Fruit fly (Drosophila melanogaster): ENCODE measurements around the gene RhoGEF3.

RhoGEF3 gene

dm6 chr3L:262724-263177 lies 14.5 kb upstream of the RhoGEF3 start (continued):
- peak; percentile 2 for TF ChIP-seq Myb (GFP tag; optimal IDR thresholded peaks at IDR 0.05)
- no peak for TF ChIP-seq CG11504 (tag; optimal IDR thresholded peaks at IDR 0.05)
- no peak for TF ChIP-seq slp2 (GFP tag; optimal IDR thresholded peaks at IDR 0.05)
- TF ChIP-seq sens (GFP tag): peak; percentile 80
- no peak for TF ChIP-seq danr (GFP tag; IDR thresholded peaks at IDR 0.05)
- TF ChIP-seq nau (GFP tag; optimal IDR thresholded peaks at IDR 0.05): no peak
- TF ChIP-seq cato (GFP tag; optimal IDR thresholded peaks at IDR 0.05; ENCODE audit: borderline replicate concordance): no peak
- TF ChIP-seq CG11093 (GFP tag; IDR thresholded peaks at IDR 0.05): no peak
- peak; percentile 78 for TF ChIP-seq CG16813 (GFP tag; IDR thresholded peaks at IDR 0.05; ENCODE audit: partially characterized antibody)
- no peak for TF ChIP-seq CG4360 (GFP tag; IDR thresholded peaks at IDR 0.05)
- TF ChIP-seq ranshi (GFP tag; IDR thresholded peaks at IDR 0.05): no peak
- no peak for TF ChIP-seq CG8765 (GFP tag; IDR thresholded peaks at IDR 0.05)
- no peak for TF ChIP-seq Ada2b (GFP tag; IDR thresholded peaks at IDR 0.05)
- peak; percentile 43 for TF ChIP-seq Nf-YC (tag; optimal IDR thresholded peaks at IDR 0.05)
- TF ChIP-seq gt (GFP tag; IDR thresholded peaks at IDR 0.05): no peak
- TF ChIP-seq ro (GFP tag; IDR thresholded peaks at IDR 0.05): no peak
- TF ChIP-seq GATAe (GFP tag; conservative IDR thresholded peaks at IDR 0.05): no peak
- no peak for TF ChIP-seq CG2712 (tag; optimal IDR thresholded peaks at IDR 0.05)
- peak; percentile 78; the same call in 1 of the 2 replicates for TF ChIP-seq CG42726 (GFP tag; IDR thresholded peaks at IDR 0.05; ENCODE audit: partially characterized antibody)
- TF ChIP-seq Fer3 (tag; optimal IDR thresholded peaks at IDR 0.05): no peak
- peak; percentile 13 for TF ChIP-seq B-H2 (GFP tag; optimal IDR thresholded peaks at IDR 0.05)
- TF ChIP-seq tap (tag; optimal IDR thresholded peaks at IDR 0.05): no peak
- no peak for TF ChIP-seq CG43689 (GFP tag; IDR thresholded peaks at IDR 0.05)
- TF ChIP-seq CG11723 (GFP tag; optimal IDR thresholded peaks at IDR 0.05): no peak
- no peak for TF ChIP-seq usp (GFP tag; optimal IDR thresholded peaks at IDR 0.05)
- 0 out of 3 replicates have a peak, but pooled peaks have one; percentile 51 for TF ChIP-seq CG2199 (GFP tag; IDR thresholded peaks at IDR 0.05)
- no peak for TF ChIP-seq ham (GFP tag; IDR thresholded peaks at IDR 0.05)
- TF ChIP-seq CoRest (tag; optimal IDR thresholded peaks at IDR 0.05): no peak
- no peak for TF ChIP-seq fd102C (GFP tag; optimal IDR thresholded peaks at IDR 0.05)
- TF ChIP-seq seq (GFP tag; IDR thresholded peaks at IDR 0.05): no peak
- no peak for TF ChIP-seq CG7786 (GFP tag; optimal IDR thresholded peaks at IDR 0.05)
- no peak for TF ChIP-seq NFAT (GFP tag; IDR thresholded peaks at IDR 0.05)
- no peak for TF ChIP-seq CG17385 (GFP tag; optimal IDR thresholded peaks at IDR 0.05)
- TF ChIP-seq CG10462 (GFP tag; optimal IDR thresholded peaks at IDR 0.05): no peak
- no peak for TF ChIP-seq CG6813 (GFP tag; optimal IDR thresholded peaks at IDR 0.05)
- no peak for TF ChIP-seq fu2 (GFP tag; optimal IDR thresholded peaks at IDR 0.05)
- TF ChIP-seq amos (GFP tag; IDR thresholded peaks at IDR 0.05; ENCODE audit: partially characterized antibody): peak; percentile 89
- TF ChIP-seq CG12236 (GFP tag; optimal IDR thresholded peaks at IDR 0.05): no peak
- peak; percentile 19; the same call in 1 of the 2 replicates for TF ChIP-seq onecut (GFP tag; IDR thresholded peaks at IDR 0.05)
- TF ChIP-seq eve (GFP tag; optimal IDR thresholded peaks at IDR 0.05): no peak
- no peak for TF ChIP-seq CG6272 (GFP tag; IDR thresholded peaks at IDR 0.05)
- TF ChIP-seq Ssrp (tag; optimal IDR thresholded peaks at IDR 0.05): no peak
- TF ChIP-seq CG2116 (GFP tag; optimal IDR thresholded peaks at IDR 0.05): peak; percentile 62
- TF ChIP-seq unpg (GFP tag; optimal IDR thresholded peaks at IDR 0.05): no peak
- no peak for TF ChIP-seq CG33213 (GFP tag; optimal IDR thresholded peaks at IDR 0.05)
- no peak for TF ChIP-seq Trl (optimal IDR thresholded peaks at IDR 0.05)
- TF ChIP-seq Trl (GFP tag; optimal IDR thresholded peaks at IDR 0.05): no peak
- TF ChIP-seq dmrt99B (tag; optimal IDR thresholded peaks at IDR 0.05): no peak
- no peak for TF ChIP-seq CG2202 (tag; optimal IDR thresholded peaks at IDR 0.05)
- no peak for TF ChIP-seq lilli (GFP tag; optimal IDR thresholded peaks at IDR 0.05)
- no peak for TF ChIP-seq CG15479 (GFP tag; optimal IDR thresholded peaks at IDR 0.05)
- no peak for TF ChIP-seq insv (GFP tag; optimal IDR thresholded peaks at IDR 0.05)

All from whole organism, embryonic.